Fruit fly (Drosophila melanogaster) S2 (cell line): Measurements from ENCODE around the gene Ilp7.

Experiments
- CG8478 ChIP-seq: fragments of >200 bp; optimal IDR thresholded peaks from 2 replicates; lab custom pipeline; 2018
- CTCF ChIP-seq, 2 experiments: fragments of >200 bp; optimal IDR thresholded peaks; 2 replicates each; lab custom pipeline; 2018

Gene Ilp7

DNA sequence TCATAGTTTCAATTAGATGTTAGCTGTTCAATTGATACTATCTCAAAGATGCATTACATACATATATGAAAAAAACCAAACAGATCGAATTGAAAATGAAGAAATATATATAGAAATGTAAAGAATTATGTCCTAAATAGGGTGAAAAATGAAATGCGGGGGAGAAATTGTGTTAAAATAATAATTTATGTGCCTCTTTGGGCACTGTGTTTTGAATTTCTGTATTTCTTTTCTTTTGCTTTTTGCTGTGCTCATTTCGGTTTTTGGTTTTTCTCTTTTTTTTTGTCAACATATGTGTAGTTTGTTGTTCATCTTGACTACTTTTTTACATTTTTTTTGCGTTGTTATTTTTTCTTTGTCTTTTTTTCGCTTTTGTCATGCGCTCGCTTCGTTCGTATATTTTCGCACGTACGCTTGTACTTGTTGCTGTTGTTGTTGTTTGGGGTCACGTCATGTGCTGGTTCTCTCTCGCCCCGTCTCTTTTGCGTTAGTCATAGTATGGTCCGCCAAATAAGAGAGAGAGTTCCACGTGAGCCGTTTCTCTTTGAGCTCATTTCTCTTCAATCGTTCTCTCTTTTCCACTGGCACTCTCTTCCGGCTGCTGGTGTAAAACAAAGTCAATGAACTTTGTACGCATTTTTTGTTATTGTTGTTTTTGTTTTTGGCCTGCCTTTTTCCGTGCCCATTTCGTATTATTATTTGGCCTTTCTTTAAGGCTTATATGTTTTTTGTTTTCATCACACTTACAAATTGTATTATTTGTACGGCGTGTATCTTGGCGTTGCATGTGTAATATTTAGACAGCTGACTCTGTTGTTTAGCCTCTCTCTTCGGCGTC is 27.9 kb downstream of the Ilp7 start:
- TF ChIP-seq CTCF (optimal IDR thresholded peaks at IDR 0.05; lab: Kevin White, UChicago) (no peak), CG8478 (no peak)

DNA sequence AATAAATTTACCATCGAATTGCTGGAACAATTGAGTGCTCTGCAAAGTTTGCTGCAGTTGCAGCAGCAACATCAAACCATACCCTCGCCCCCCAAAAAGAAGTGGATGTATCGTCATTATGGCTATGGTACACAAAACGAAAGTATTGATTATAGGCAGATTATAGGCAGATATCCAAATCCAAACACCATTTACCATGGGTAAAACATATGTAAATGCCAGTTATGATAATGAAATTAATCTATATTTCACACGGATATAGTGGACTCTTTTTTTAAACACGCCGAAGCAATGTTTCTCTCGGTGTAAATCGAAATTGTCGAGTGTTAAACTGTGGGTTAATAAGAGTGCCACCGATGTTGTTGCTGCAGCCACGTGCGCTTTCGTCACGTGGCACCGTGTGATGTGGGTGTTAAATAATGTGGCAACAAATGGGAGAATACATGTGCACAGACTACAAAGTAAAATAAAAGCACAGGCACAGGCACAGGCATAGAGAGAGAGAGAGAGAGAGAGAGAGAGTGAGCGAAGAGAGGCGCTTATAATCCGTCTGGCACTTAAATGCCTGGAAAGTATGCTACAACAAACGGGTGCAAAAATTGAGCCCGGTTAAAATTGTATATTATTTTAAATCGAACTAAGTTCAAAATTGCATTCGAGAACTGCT is 29.3 kb downstream of the Ilp7 start:
- TF ChIP-seq CG8478 (no peak), CTCF (optimal IDR thresholded peaks at IDR 0.05; lab: Kevin White, UChicago) (no peak)

DNA sequence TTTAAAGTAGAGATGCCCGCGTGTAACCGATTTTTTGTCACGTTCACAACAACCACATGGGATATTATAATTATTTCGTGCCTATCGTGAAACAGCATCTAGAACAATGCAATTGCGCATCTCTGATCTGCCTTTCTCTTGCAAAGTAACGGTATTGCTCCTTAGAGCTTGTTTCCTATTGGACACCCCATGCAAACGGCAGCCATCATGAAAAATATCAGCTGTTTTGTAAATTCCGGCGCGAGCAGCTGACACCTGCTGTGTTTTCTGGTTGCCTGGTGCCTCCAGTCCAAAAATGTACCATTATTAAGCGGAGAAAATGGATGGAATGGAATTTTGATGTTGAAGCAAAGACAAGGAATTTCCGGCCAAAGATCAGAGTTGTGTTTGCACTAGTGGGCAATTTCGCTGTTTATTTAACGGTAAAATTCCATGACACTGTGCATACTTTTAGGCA is 36.8 kb downstream of the Ilp7 start:
- TF ChIP-seq CG8478 (no peak), CTCF (optimal IDR thresholded peaks at IDR 0.05; lab: Kevin White, UChicago) (no peak)

DNA sequence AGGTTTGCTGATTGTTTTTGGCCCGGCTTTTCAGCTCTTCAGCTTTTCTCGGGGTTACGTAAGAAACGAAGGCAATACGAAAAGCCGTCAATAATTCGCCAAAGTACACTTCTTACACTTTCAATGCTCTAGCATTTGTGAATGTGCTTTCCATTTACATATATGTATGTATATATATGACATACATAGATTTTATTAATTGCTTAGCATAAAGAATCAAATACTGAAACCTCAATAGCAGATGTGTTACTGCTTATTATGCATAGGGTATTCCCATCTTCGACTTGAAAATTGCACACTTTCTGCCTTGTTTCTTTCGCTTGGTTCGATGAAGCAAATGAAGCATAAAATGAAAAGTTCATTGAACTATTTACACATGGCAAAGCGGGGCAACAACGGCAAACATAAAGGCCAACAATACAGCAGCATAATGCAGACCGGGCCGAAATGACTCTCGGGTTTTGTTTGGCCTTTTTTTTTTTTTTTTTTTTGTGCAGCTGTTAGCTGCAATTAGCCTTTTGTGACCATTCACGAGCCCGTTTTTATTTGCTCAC is 43.2 kb downstream of the Ilp7 start:
- TF ChIP-seq CG8478 (no peak), CTCF (optimal IDR thresholded peaks at IDR 0.05; lab: Kevin White, UChicago) (no peak)

DNA sequence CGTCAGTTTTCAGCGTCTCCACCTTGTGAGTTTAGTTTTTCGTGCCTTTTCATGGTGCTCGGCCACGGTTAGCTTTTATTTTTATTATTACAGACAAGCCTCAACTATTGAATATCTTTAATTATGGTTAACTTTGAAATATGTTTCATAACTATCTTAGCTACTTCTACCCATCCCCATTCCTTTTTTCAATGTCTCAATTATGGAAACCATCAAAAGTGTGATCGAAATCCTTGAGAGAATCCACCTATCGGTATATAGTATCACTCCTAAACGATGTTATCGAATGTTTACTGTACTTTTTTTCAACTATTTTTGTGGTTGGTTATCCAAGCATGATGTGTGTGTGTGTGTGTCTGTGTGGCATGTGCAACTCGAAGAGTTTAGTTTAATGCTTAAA is 46.6 kb downstream of the Ilp7 start:
- TF ChIP-seq CG8478 (no peak), CTCF (optimal IDR thresholded peaks at IDR 0.05; lab: Kevin White, UChicago) (no peak)

DNA sequence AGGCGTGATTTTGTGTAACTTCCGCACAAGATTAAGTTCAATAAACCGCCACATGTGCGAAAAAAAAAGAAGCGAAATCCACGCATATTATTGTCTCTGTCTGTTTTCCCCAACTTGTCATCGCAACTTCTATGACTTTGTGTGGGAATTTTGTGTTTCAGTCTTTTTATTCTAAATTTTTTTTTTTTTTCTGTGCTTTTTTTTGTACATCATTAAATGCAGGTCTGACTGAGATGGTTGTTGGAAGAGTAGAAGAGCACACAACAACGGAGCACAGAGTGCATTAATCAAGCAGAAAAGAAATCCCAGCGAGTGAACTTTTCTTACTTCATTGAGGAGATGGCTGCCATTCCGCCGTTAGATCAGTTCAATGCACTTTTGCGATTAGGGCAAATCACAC is 48.2 kb downstream of the Ilp7 start:
- TF ChIP-seq CG8478 (no peak), CTCF (optimal IDR thresholded peaks at IDR 0.05; lab: Kevin White, UChicago) (no peak)
